Worm (Caenorhabditis elegans) whole organism, late embryonic: ENCODE data around the gene gsto-3.

Experiments used
- T23F11.4 ChIP-seq: fragments of 200-800 bp; sonication (Bioruptor generic); optimal IDR thresholded peaks from 2 replicates; lab custom pipeline; 2018; ENCODE audit warnings: mild to moderate bottlenecking, missing genetic modification characterization, missing compliant biosample characterization
- Y22D7AL.16 ChIP-seq: sonication (generic microtip); optimal IDR thresholded peaks from 2 replicates; lab custom pipeline; 2016; ENCODE audit warnings: missing genetic modification characterization, missing compliant biosample characterization
- ama-1 ChIP-seq: fragments of 150-350 bp; optimal IDR thresholded peaks from 2 replicates; lab custom pipeline; 2014
- ceh-14 ChIP-seq: sonication (generic microtip); optimal IDR thresholded peaks from 2 replicates; lab custom pipeline; 2016; ENCODE audit warnings: missing genotype, missing genetic modification characterization, missing compliant biosample characterization
- ceh-2 ChIP-seq: sonication (generic microtip); optimal IDR thresholded peaks from 2 replicates; lab custom pipeline; 2016; ENCODE audit warnings: missing genotype, missing genetic modification characterization, missing compliant biosample characterization
- ceh-22 ChIP-seq: sonication (generic microtip); optimal IDR thresholded peaks from 2 replicates; lab custom pipeline; 2017; ENCODE audit warnings: missing biosample characterization, missing genetic modification characterization
- ceh-24 ChIP-seq: sonication (generic microtip); optimal IDR thresholded peaks from 2 replicates; lab custom pipeline; 2016; ENCODE audit warnings: mild to moderate bottlenecking, missing genetic modification characterization, missing compliant biosample characterization
- ceh-30 ChIP-seq: fragments of 150-350 bp; optimal IDR thresholded peaks from 2 replicates; lab custom pipeline; 2014; ENCODE audit warnings: missing biosample characterization, missing genetic modification characterization
- ceh-34 ChIP-seq: sonication (generic microtip); optimal IDR thresholded peaks from 2 replicates; lab custom pipeline; 2016; ENCODE audit warnings: mild to moderate bottlenecking, missing genetic modification characterization, missing compliant biosample characterization
- ceh-48 ChIP-seq: sonication (generic microtip); optimal IDR thresholded peaks from 2 replicates; lab custom pipeline; 2016; ENCODE audit warnings: missing genetic modification characterization, inconsistent platforms, missing compliant biosample characterization
- elt-2 ChIP-seq: sonication (generic microtip); optimal IDR thresholded peaks from 2 replicates; lab custom pipeline; 2016; ENCODE audit warnings: missing genetic modification reagents, missing genetic modification characterization, missing compliant biosample characterization
- fkh-6 ChIP-seq: sonication (generic microtip); optimal IDR thresholded peaks from 2 replicates; lab custom pipeline; 2016; ENCODE audit warnings: missing genetic modification characterization, missing compliant biosample characterization
- hlh-15 ChIP-seq: sonication (generic microtip); optimal IDR thresholded peaks from 2 replicates; lab custom pipeline; 2016; ENCODE audit warnings: missing genetic modification characterization, missing compliant biosample characterization
- hlh-8 ChIP-seq: sonication (generic microtip); optimal IDR thresholded peaks from 2 replicates; lab custom pipeline; 2016; ENCODE audit warnings: missing genotype, missing genetic modification characterization, missing compliant biosample characterization
- madf-2 ChIP-seq: sonication (generic microtip); optimal IDR thresholded peaks from 2 replicates; lab custom pipeline; 2017; ENCODE audit warnings: missing genetic modification characterization, missing compliant biosample characterization
- mec-3 ChIP-seq: sonication (generic microtip); optimal IDR thresholded peaks from 2 replicates; lab custom pipeline; 2016; ENCODE audit warnings: borderline replicate concordance, missing genetic modification characterization, missing compliant biosample characterization
- nfya-1 ChIP-seq: sonication (generic microtip); optimal IDR thresholded peaks from 2 replicates; lab custom pipeline; 2017; ENCODE audit warnings: missing genetic modification characterization, mild to moderate bottlenecking, missing compliant biosample characterization, antibody characterized with exemption, moderate library complexity
- odd-2 ChIP-seq: sonication (generic microtip); optimal IDR thresholded peaks from 2 replicates; lab custom pipeline; 2017; ENCODE audit warnings: antibody characterized with exemption, mild to moderate bottlenecking, missing genetic modification characterization, missing compliant biosample characterization
- pha-2 ChIP-seq: sonication (generic microtip); optimal IDR thresholded peaks from 2 replicates; lab custom pipeline; 2017; ENCODE audit warnings: mild to moderate bottlenecking, missing genetic modification characterization, missing compliant biosample characterization
- pha-4 ChIP-seq: fragments of 150-350 bp; optimal IDR thresholded peaks from 2 replicates; lab custom pipeline; 2018; ENCODE audit warnings: missing biosample characterization, missing genetic modification reagents, missing genetic modification characterization
- ref-2 ChIP-seq: sonication (generic microtip); optimal IDR thresholded peaks from 2 replicates; lab custom pipeline; 2016; ENCODE audit warnings: missing genetic modification characterization, missing compliant biosample characterization
- rnt-1 ChIP-seq: sonication (generic microtip); optimal IDR thresholded peaks from 2 replicates; lab custom pipeline; 2016; ENCODE audit warnings: missing genetic modification characterization, missing compliant biosample characterization
- unc-42 ChIP-seq: sonication (generic microtip); optimal IDR thresholded peaks from 2 replicates; lab custom pipeline; 2016; ENCODE audit warnings: missing genotype, missing genetic modification characterization, missing compliant biosample characterization
- unc-55 ChIP-seq: sonication (generic microtip); optimal IDR thresholded peaks from 2 replicates; lab custom pipeline; 2017; ENCODE audit warnings: missing biosample characterization, missing genetic modification reagents, missing genetic modification characterization
- ztf-16 ChIP-seq: sonication (generic microtip); optimal IDR thresholded peaks from 2 replicates; lab custom pipeline; 2017; ENCODE audit warnings: missing genetic modification characterization, missing compliant biosample characterization

Gene gsto-3

ce11 chrIII:343346-344220 lies 37.5 kb downstream of the gsto-3 start:
- TF ChIP-seq unc-42 = peak; percentile 5
- no peak for TF ChIP-seq ceh-30 (tag; lab: Kevin White, UChicago)
- no peak for TF ChIP-seq ceh-24
- no peak for TF ChIP-seq pha-4
- TF ChIP-seq ceh-48 (tag; lab: Kevin White, UChicago) = peak; percentile 12
- TF ChIP-seq nfya-1 (tag; lab: Kevin White, UChicago) = peak; percentile 26
- peak; percentile 65 for TF ChIP-seq ama-1 (lab: Kevin White, UChicago)
- TF ChIP-seq elt-2 (tag; lab: Kevin White, UChicago) = no peak
- peak; percentile 19 for TF ChIP-seq madf-2
- TF ChIP-seq fkh-6 (tag; lab: Kevin White, UChicago) = no peak
- no peak for TF ChIP-seq hlh-8 (tag; lab: Kevin White, UChicago)
- TF ChIP-seq ztf-16 (tag; lab: Kevin White, UChicago) = no peak
- peak; percentile 30 for TF ChIP-seq ceh-14 (tag; lab: Kevin White, UChicago)
- TF ChIP-seq ceh-2 (tag; lab: Kevin White, UChicago) = no peak
- TF ChIP-seq unc-55 (GFP tag; lab: Kevin White, UChicago) = no peak
- no peak for TF ChIP-seq pha-2 (tag; lab: Kevin White, UChicago)
- no peak for TF ChIP-seq ceh-34 (tag; lab: Kevin White, UChicago)
- TF ChIP-seq rnt-1 = no peak
- no peak for TF ChIP-seq mec-3 (tag; lab: Kevin White, UChicago)
- TF ChIP-seq odd-2 (tag; lab: Kevin White, UChicago) = no peak
- peak; percentile 27 for TF ChIP-seq ref-2 (tag; lab: Kevin White, UChicago)
- TF ChIP-seq T23F11.4 (GFP tag; lab: Kevin White, UChicago) = peak; percentile 18
- TF ChIP-seq ceh-22 (tag; lab: Kevin White, UChicago) = no peak
- TF ChIP-seq, all 69 proteins: peak for 8

- no peak for TF ChIP-seq Y22D7AL.16
- no peak for TF ChIP-seq hlh-15 (tag; lab: Kevin White, UChicago)
- no peak for TF ChIP-seq T23F11.4 (GFP tag; lab: Kevin White, UChicago)
- TF ChIP-seq, all 69 proteins: peak for 0
Measured at ce11 chrIII:343141-343345, 38.1 kb downstream of the gsto-3 start, which contains the start of gene Y50D7A.8. Gene Y50D7A.8 (minus strand): TSS chrIII:343241.
